Worm (Caenorhabditis elegans) whole organism, L3 larva: ENCODE measurements around the gene aak-1.

Experiments used
- R02D3.7 ChIP-seq: fragments of 150-350 bp; optimal IDR thresholded peaks from 2 replicates; lab custom pipeline; 2014; ENCODE audit warnings: missing biosample characterization, missing genetic modification characterization
- aly-2 ChIP-seq: fragments of 150-350 bp; optimal IDR thresholded peaks from 2 replicates; lab custom pipeline; 2014; ENCODE audit warnings: missing biosample characterization, missing genetic modification characterization
- ama-1 ChIP-seq: fragments of 150-350 bp; optimal IDR thresholded peaks from 2 replicates; lab custom pipeline; 2018
- ceh-16 ChIP-seq: sonication (generic microtip); optimal IDR thresholded peaks from 2 replicates; lab custom pipeline; 2017; ENCODE audit warnings: missing biosample characterization, missing genetic modification characterization
- daf-12 ChIP-seq: fragments of 150-350 bp; optimal IDR thresholded peaks from 2 replicates; lab custom pipeline; 2014; ENCODE audit warnings: missing biosample characterization, missing genetic modification reagents, missing genetic modification characterization
- egl-27 ChIP-seq: sonication (generic microtip); optimal IDR thresholded peaks from 4 replicates; lab custom pipeline; 2017; ENCODE audit warnings: missing biosample characterization, missing genetic modification reagents, missing genetic modification characterization
- egl-5 ChIP-seq: fragments of 150-350 bp; optimal IDR thresholded peaks from 2 replicates; lab custom pipeline; 2017; ENCODE audit warnings: missing biosample characterization, missing genetic modification reagents, missing genetic modification characterization, inconsistent platforms
- elt-1 ChIP-seq: fragments of 150-350 bp; optimal IDR thresholded peaks from 2 replicates; lab custom pipeline; 2014; ENCODE audit warnings: missing biosample characterization, missing genetic modification characterization
- elt-2 ChIP-seq: sonication (generic microtip); optimal IDR thresholded peaks from 2 replicates; lab custom pipeline; 2016; ENCODE audit warnings: missing genetic modification reagents, mild to moderate bottlenecking, missing genetic modification characterization, missing compliant biosample characterization
- elt-3 ChIP-seq, 3 experiments: fragments of 150-350 bp in 1 of 3; sonication (generic microtip) in 2 of 3; optimal IDR thresholded peaks; 2 replicates in 2 of 3; 4 replicates in 1 of 3; lab custom pipeline; 2014 to 2017; ENCODE audit warnings: missing biosample characterization in 3 of 3, missing genetic modification characterization in 3 of 3
- fkh-10 ChIP-seq: sonication (generic microtip); optimal IDR thresholded peaks from 2 replicates; lab custom pipeline; 2017; ENCODE audit warnings: missing biosample characterization, missing genetic modification reagents, missing genetic modification characterization
- fkh-2 ChIP-seq: fragments of 150-350 bp; optimal IDR thresholded peaks from 2 replicates; lab custom pipeline; 2014; ENCODE audit warnings: missing biosample characterization, missing genetic modification reagents, missing genetic modification characterization
- jun-1 ChIP-seq: fragments of 150-350 bp; optimal IDR thresholded peaks from 2 replicates; lab custom pipeline; 2014; ENCODE audit warnings: missing biosample characterization, missing genetic modification reagents, missing genetic modification characterization
- lin-15B ChIP-seq: fragments of 150-350 bp; optimal IDR thresholded peaks from 2 replicates; lab custom pipeline; 2014; ENCODE audit warnings: missing biosample characterization, missing genetic modification characterization
- lin-39 ChIP-seq: fragments of 150-350 bp; optimal IDR thresholded peaks from 2 replicates; lab custom pipeline; 2018; ENCODE audit warnings: missing biosample characterization, missing genetic modification reagents, missing genetic modification characterization
- lsy-12 ChIP-seq: sonication (generic microtip); optimal IDR thresholded peaks from 2 replicates; lab custom pipeline; 2016; ENCODE audit warnings: mild to moderate bottlenecking, missing genetic modification characterization, missing compliant biosample characterization
- mdl-1 ChIP-seq: fragments of 150-350 bp; optimal IDR thresholded peaks from 2 replicates; lab custom pipeline; 2014; ENCODE audit warnings: missing biosample characterization, missing genetic modification characterization
- mml-1 ChIP-seq: fragments of 150-350 bp; sonication (generic microtip); optimal IDR thresholded peaks from 3 replicates; lab custom pipeline; 2014; ENCODE audit warnings: missing biosample characterization, missing genetic modification characterization
- nfya-1 ChIP-seq: sonication (generic microtip); optimal IDR thresholded peaks from 2 replicates; lab custom pipeline; 2017; ENCODE audit warnings: missing genetic modification characterization, mild to moderate bottlenecking, missing compliant biosample characterization, antibody characterized with exemption, moderate library complexity; ENCODE audit not compliant: insufficient read depth
- nhr-11 ChIP-seq: fragments of 150-350 bp; optimal IDR thresholded peaks from 2 replicates; lab custom pipeline; 2014; ENCODE audit warnings: missing biosample characterization, missing genetic modification characterization
- nhr-12 ChIP-seq: fragments of 150-350 bp; optimal IDR thresholded peaks from 2 replicates; lab custom pipeline; 2014; ENCODE audit warnings: missing biosample characterization, missing genetic modification characterization
- nhr-23 ChIP-seq: fragments of 150-350 bp; optimal IDR thresholded peaks from 2 replicates; lab custom pipeline; 2014; ENCODE audit warnings: missing biosample characterization, missing genetic modification reagents, missing genetic modification characterization
- nhr-237 ChIP-seq: fragments of 150-350 bp; optimal IDR thresholded peaks from 2 replicates; lab custom pipeline; 2014; ENCODE audit warnings: missing biosample characterization, missing genetic modification characterization
- nhr-25 ChIP-seq: sonication (generic microtip); optimal IDR thresholded peaks from 2 replicates; lab custom pipeline; 2017; ENCODE audit warnings: missing biosample characterization, missing genetic modification characterization
- nhr-43 ChIP-seq: sonication (generic microtip); optimal IDR thresholded peaks from 2 replicates; lab custom pipeline; 2016; ENCODE audit warnings: mild to moderate bottlenecking, missing genetic modification characterization, missing compliant biosample characterization; ENCODE audit not compliant: poor library complexity, severe bottlenecking
- nhr-67 ChIP-seq: fragments of 150-350 bp; optimal IDR thresholded peaks from 2 replicates; lab custom pipeline; 2014; ENCODE audit warnings: missing biosample characterization, missing genetic modification characterization
- nhr-76 ChIP-seq: fragments of 150-350 bp; sonication (generic microtip); optimal IDR thresholded peaks from 5 replicates; lab custom pipeline; 2014; ENCODE audit warnings: missing biosample characterization, missing genetic modification characterization
- pha-4 ChIP-seq: fragments of 150-350 bp; optimal IDR thresholded peaks from 2 replicates; lab custom pipeline; 2014; ENCODE audit warnings: missing biosample characterization, missing genetic modification reagents, missing genetic modification characterization
- pqm-1 ChIP-seq: fragments of 150-350 bp; optimal IDR thresholded peaks from 2 replicates; lab custom pipeline; 2017; ENCODE audit warnings: missing biosample characterization, missing genetic modification characterization, inconsistent platforms
- sea-2 ChIP-seq: fragments of 150-350 bp; sonication (generic microtip); optimal IDR thresholded peaks from 4 replicates; lab custom pipeline; 2014; ENCODE audit warnings: missing biosample characterization, missing genetic modification reagents, missing genetic modification characterization
- skn-1 ChIP-seq: fragments of 150-350 bp; optimal IDR thresholded peaks from 2 replicates; lab custom pipeline; 2014; ENCODE audit warnings: missing biosample characterization, missing genetic modification characterization
- snpc-4 ChIP-seq: fragments of 150-350 bp; optimal IDR thresholded peaks from 2 replicates; lab custom pipeline; 2014; ENCODE audit warnings: missing biosample characterization, missing genetic modification characterization
- unc-62 ChIP-seq: fragments of 150-350 bp; sonication (generic microtip); optimal IDR thresholded peaks from 4 replicates; lab custom pipeline; 2014; ENCODE audit warnings: missing biosample characterization, missing genetic modification reagents, missing genetic modification characterization
- zag-1 ChIP-seq: fragments of 150-350 bp; optimal IDR thresholded peaks from 2 replicates; lab custom pipeline; 2014; ENCODE audit warnings: missing biosample characterization, missing genetic modification characterization
- ztf-11 ChIP-seq: fragments of 150-350 bp; optimal IDR thresholded peaks from 2 replicates; lab custom pipeline; 2014; ENCODE audit warnings: missing biosample characterization, missing genetic modification characterization
- ztf-4 ChIP-seq: fragments of 150-350 bp; optimal IDR thresholded peaks from 2 replicates; lab custom pipeline; 2014; ENCODE audit warnings: missing biosample characterization, missing genetic modification characterization

aak-1 gene

ce11 chrIII:8739786-8740185, 21.1 kb downstream of the aak-1 start:
- peak; percentile 46 for TF ChIP-seq nfya-1
- no peak for TF ChIP-seq egl-27 (tag; lab: Kevin White, UChicago)
- peak; percentile 26 for TF ChIP-seq egl-5

ce11 chrIII:8739126-8739525, 21.8 kb downstream of the aak-1 start:
- TF ChIP-seq mml-1 (no peak), ztf-11 (tag; lab: Kevin White, UChicago) (no peak), nhr-76 (tag; lab: Kevin White, UChicago) (no peak), fkh-2 (tag; lab: Kevin White, UChicago) (no peak), nhr-11 (tag; lab: Kevin White, UChicago) (no peak), lin-39 (tag; lab: Kevin White, UChicago) (no peak), skn-1 (no peak), jun-1 (peak; percentile 45), nfya-1 (peak; percentile 3), elt-1 (tag; lab: Kevin White, UChicago) (peak; percentile 81), mdl-1 (tag; lab: Kevin White, UChicago) (peak; percentile 81), nhr-12 (tag; lab: Kevin White, UChicago) (no peak), nhr-67 (tag; lab: Kevin White, UChicago) (no peak), nhr-43 (peak; percentile 50), zag-1 (tag; lab: Kevin White, UChicago) (no peak), egl-5 (no peak), pha-4 (peak; percentile 32), elt-3 (tag; optimal IDR thresholded peaks at IDR 0.05; lab: Kevin White, UChicago) (peak in 1 of 3 experiments; percentile 0), unc-62 (no peak), aly-2 (tag; lab: Kevin White, UChicago) (no peak), daf-12 (tag; lab: Kevin White, UChicago) (no peak), R02D3.7 (tag; lab: Kevin White, UChicago) (no peak), elt-2 (tag; lab: Kevin White, UChicago) (peak; percentile 95), ztf-4 (tag; lab: Kevin White, UChicago) (no peak), pqm-1 (tag; lab: Kevin White, UChicago) (peak; percentile 96), lsy-12 (tag; lab: Kevin White, UChicago) (no peak), egl-27 (tag; lab: Kevin White, UChicago) (no peak), snpc-4 (tag; lab: Kevin White, UChicago) (peak; percentile 4), ceh-16 (tag; lab: Kevin White, UChicago) (no peak), lin-15B (no peak), nhr-25 (peak; percentile 28), nhr-23 (peak; percentile 77)

ce11 chrIII:8738289-8738688, 22.6 kb downstream of the aak-1 start:
- TF ChIP-seq nhr-76 (tag; lab: Kevin White, UChicago) (no peak), sea-2 (no peak), egl-27 (tag; lab: Kevin White, UChicago) (no peak), skn-1 (no peak), nfya-1 (no peak), ceh-16 (tag; lab: Kevin White, UChicago) (no peak), nhr-237 (tag; lab: Kevin White, UChicago) (no peak), elt-3 (tag; optimal IDR thresholded peaks at IDR 0.05; lab: Kevin White, UChicago) (no peak), nhr-25 (no peak), mdl-1 (tag; lab: Kevin White, UChicago) (no peak), fkh-10 (GFP tag; lab: Kevin White, UChicago) (no peak), pqm-1 (tag; lab: Kevin White, UChicago) (no peak), ama-1 (lab: Kevin White, UChicago) (no peak), lin-39 (tag; lab: Kevin White, UChicago) (no peak)
- TF ChIP-seq, all 47 proteins: peak for 0

ce11 chrIII:8737391-8737790, 23.5 kb downstream of the aak-1 start:
- no peak for TF ChIP-seq mml-1
